Fruit fly (Drosophila melanogaster) whole organism: ENCODE data around the gene AnxB11.

Experiments
- CG8478 ChIP-seq: fragments of >200 bp; optimal IDR thresholded peaks from 2 replicates; lab custom pipeline; 2018; ENCODE audit warnings: inconsistent platforms
- Dll ChIP-seq: fragments of >200 bp; optimal IDR thresholded peaks from 2 replicates; lab custom pipeline; 2017
- EcR ChIP-seq, 2 experiments: fragments of >200 bp; optimal IDR thresholded peaks; 2 replicates each; lab custom pipeline; 2017; ENCODE audit warnings: missing biosample characterization in 2 of 2, missing genetic modification characterization in 2 of 2, missing genetic modification reagents in 2 of 2
- pan ChIP-seq: fragments of >200 bp; optimal IDR thresholded peaks from 2 replicates; lab custom pipeline; 2017
- psq ChIP-seq: fragments of >200 bp; optimal IDR thresholded peaks from 2 replicates; lab custom pipeline; 2017
- usp ChIP-seq: fragments of >200 bp; optimal IDR thresholded peaks from 2 replicates; lab custom pipeline; 2017; ENCODE audit warnings: missing biosample characterization, missing genetic modification characterization, mixed read lengths

dm6 chrX:16448252-16449191 lies 26.5 kb upstream of the AnxB11 start, which contains the start of the genes CG34015 and eIF4H1:
- TF ChIP-seq pan (lab: Kevin White, UChicago) (no peak), CG8478 (lab: Kevin White, UChicago) (peak; percentile 40), Dll (no peak), usp (GFP tag; lab: Kevin White, UChicago) (no peak), EcR (GFP tag; optimal IDR thresholded peaks at IDR 0.05; lab: Kevin White, UChicago) (no peak), psq (lab: Kevin White, UChicago) (no peak)
